Worm (Caenorhabditis elegans): ENCODE measurements around the gene fbxb-91.

Gene fbxb-91

ce11 chrII:3716961-3717360 lies 33.6 kb downstream of the fbxb-91 start, which contains the start of gene fbxc-52:
Gene fbxc-52, plus strand, starts transcription at chrII:3717261.
- TF ChIP-seq ets-7 (tag; optimal IDR thresholded peaks at IDR 0.05), result no peak
- no peak for TF ChIP-seq hmg-4 (GFP tag; optimal IDR thresholded peaks at IDR 0.05)
- TF ChIP-seq ama-1 (optimal IDR thresholded peaks at IDR 0.05), result no peak
- TF ChIP-seq B0310.2 (tag; optimal IDR thresholded peaks at IDR 0.05), result no peak
- no peak for TF ChIP-seq aly-1 (tag; optimal IDR thresholded peaks at IDR 0.05)
- TF ChIP-seq flt-1 (GFP tag; IDR thresholded peaks at IDR 0.05), result no peak
- no peak for TF ChIP-seq tra-4 (tag; optimal IDR thresholded peaks at IDR 0.05)

ce11 chrII:3716455-3716854 lies 34.1 kb downstream of the fbxb-91 start, which contains the start of gene srh-99:
Gene srh-99, minus strand, starts transcription at chrII:3716555.
- TF ChIP-seq sea-1 (GFP tag; conservative IDR thresholded peaks at IDR 0.05) (no peak), ama-1 (optimal IDR thresholded peaks at IDR 0.05) (no peak), ceh-36 (tag; optimal IDR thresholded peaks at IDR 0.05) (no peak), aly-1 (tag; optimal IDR thresholded peaks at IDR 0.05) (no peak), hmg-4 (GFP tag; optimal IDR thresholded peaks at IDR 0.05) (no peak), tbx-37 (GFP tag; conservative IDR thresholded peaks at IDR 0.05) (no peak), ceh-13 (GFP tag; optimal IDR thresholded peaks at IDR 0.05) (no peak), flt-1 (GFP tag; IDR thresholded peaks at IDR 0.05) (no peak), B0310.2 (tag; optimal IDR thresholded peaks at IDR 0.05) (no peak), hnd-1 (tag; optimal IDR thresholded peaks at IDR 0.05) (no peak), pes-1 (GFP tag; IDR thresholded peaks at IDR 0.05) (no peak), tbx-11 (GFP tag; IDR thresholded peaks at IDR 0.05) (no peak), tra-4 (tag; optimal IDR thresholded peaks at IDR 0.05) (no peak), scrt-1 (GFP tag; IDR thresholded peaks at IDR 0.05) (no peak)

ce11 chrII:3714595-3714994 lies 36.0 kb downstream of the fbxb-91 start, which contains the start of gene srh-100:
Gene srh-100, minus strand, starts transcription at chrII:3714695.
- TF ChIP-seq hnd-1 (tag; optimal IDR thresholded peaks at IDR 0.05), result no peak
- TF ChIP-seq B0310.2 (tag; optimal IDR thresholded peaks at IDR 0.05), result no peak
- no peak for TF ChIP-seq tra-4 (tag; optimal IDR thresholded peaks at IDR 0.05)
- TF ChIP-seq ceh-36 (tag; optimal IDR thresholded peaks at IDR 0.05), result no peak
- TF ChIP-seq F13C5.2 (tag; optimal IDR thresholded peaks at IDR 0.05), result no peak
- TF ChIP-seq ets-7 (tag; optimal IDR thresholded peaks at IDR 0.05), result no peak
- TF ChIP-seq ama-1 (optimal IDR thresholded peaks at IDR 0.05), result no peak
- no peak for TF ChIP-seq pes-1 (GFP tag; IDR thresholded peaks at IDR 0.05)
- TF ChIP-seq scrt-1 (GFP tag; IDR thresholded peaks at IDR 0.05), result no peak
- TF ChIP-seq sea-1 (GFP tag; conservative IDR thresholded peaks at IDR 0.05), result no peak
- no peak for TF ChIP-seq tbx-11 (GFP tag; IDR thresholded peaks at IDR 0.05)
- no peak for TF ChIP-seq tbx-37 (GFP tag; conservative IDR thresholded peaks at IDR 0.05)
- no peak for TF ChIP-seq hmbx-1 (tag; optimal IDR thresholded peaks at IDR 0.05)

- TF ChIP-seq scrt-1 (GFP tag; IDR thresholded peaks at IDR 0.05) (no peak), ceh-36 (tag; optimal IDR thresholded peaks at IDR 0.05) (peak; percentile 51)
Measured at ce11 chrII:3711047-3711446, 39.5 kb downstream of the fbxb-91 start, which contains the start of gene fbxc-53. Gene fbxc-53, plus strand, starts transcription at chrII:3711291.

ce11 chrII:3709255-3709654 lies 41.3 kb downstream of the fbxb-91 start, which contains the start of gene srx-110:
Gene srx-110, plus strand, starts transcription at chrII:3709555.
- TF ChIP-seq F13C5.2 (tag; optimal IDR thresholded peaks at IDR 0.05) (no peak), aly-1 (tag; optimal IDR thresholded peaks at IDR 0.05) (no peak), ets-7 (tag; optimal IDR thresholded peaks at IDR 0.05) (no peak)

ce11 chrII:3705320-3705719 lies 45.3 kb downstream of the fbxb-91 start, which contains the start of gene srx-108:
Gene srx-108, plus strand, starts transcription at chrII:3705620.
- no peak for TF ChIP-seq hmbx-1 (tag; optimal IDR thresholded peaks at IDR 0.05)
- no peak for TF ChIP-seq pes-1 (GFP tag; IDR thresholded peaks at IDR 0.05)
- TF ChIP-seq hmg-4 (GFP tag; optimal IDR thresholded peaks at IDR 0.05), result no peak
- TF ChIP-seq ets-7 (tag; optimal IDR thresholded peaks at IDR 0.05), result no peak
- no peak for TF ChIP-seq tbx-37 (GFP tag; conservative IDR thresholded peaks at IDR 0.05)
- TF ChIP-seq tbx-11 (GFP tag; IDR thresholded peaks at IDR 0.05), result no peak
- no peak for TF ChIP-seq aly-1 (tag; optimal IDR thresholded peaks at IDR 0.05)

ce11 chrII:3701305-3701704 lies 49.3 kb downstream of the fbxb-91 start, which contains the start of gene srx-105:
Gene srx-105, minus strand, starts transcription at chrII:3701405.
- TF ChIP-seq ceh-36 (tag; optimal IDR thresholded peaks at IDR 0.05) (no peak), ets-7 (tag; optimal IDR thresholded peaks at IDR 0.05) (no peak), tra-4 (tag; optimal IDR thresholded peaks at IDR 0.05) (no peak), aly-1 (tag; optimal IDR thresholded peaks at IDR 0.05) (no peak), F13C5.2 (tag; optimal IDR thresholded peaks at IDR 0.05) (no peak), pes-1 (GFP tag; IDR thresholded peaks at IDR 0.05) (no peak), B0310.2 (tag; optimal IDR thresholded peaks at IDR 0.05) (no peak), scrt-1 (GFP tag; IDR thresholded peaks at IDR 0.05) (no peak), ceh-13 (GFP tag; optimal IDR thresholded peaks at IDR 0.05) (no peak), hmbx-1 (tag; optimal IDR thresholded peaks at IDR 0.05) (no peak), flt-1 (GFP tag; IDR thresholded peaks at IDR 0.05) (no peak), sea-1 (GFP tag; conservative IDR thresholded peaks at IDR 0.05) (no peak), hnd-1 (tag; optimal IDR thresholded peaks at IDR 0.05) (no peak), tbx-37 (GFP tag; conservative IDR thresholded peaks at IDR 0.05) (no peak), hmg-4 (GFP tag; optimal IDR thresholded peaks at IDR 0.05) (no peak), tbx-11 (GFP tag; IDR thresholded peaks at IDR 0.05) (no peak), ama-1 (optimal IDR thresholded peaks at IDR 0.05) (no peak)

ce11 chrII:3699591-3699990 lies 51.0 kb downstream of the fbxb-91 start, which contains the start of gene srx-104:
Gene srx-104, minus strand, starts transcription at chrII:3699691.
- TF ChIP-seq tbx-11 (GFP tag; IDR thresholded peaks at IDR 0.05) (no peak), hmg-4 (GFP tag; optimal IDR thresholded peaks at IDR 0.05) (no peak), hmbx-1 (tag; optimal IDR thresholded peaks at IDR 0.05) (no peak)

All from whole organism, early embryonic.